Fruit fly (Drosophila melanogaster): ENCODE data around the gene Tsp3A.

The Tsp3A gene

dm6 chrX:2593753-2594096 lies 25.8 kb downstream of the Tsp3A start (continued):
- peak; percentile 88 for TF ChIP-seq ase (GFP tag; IDR thresholded peaks at IDR 0.05)
- TF ChIP-seq Spps (tag; optimal IDR thresholded peaks at IDR 0.05), result peak; percentile 39
- TF ChIP-seq CG16815 (GFP tag; optimal IDR thresholded peaks at IDR 0.05), result peak; percentile 79
- TF ChIP-seq CG6854 (GFP tag; optimal IDR thresholded peaks at IDR 0.05), result peak; percentile 90
- TF ChIP-seq dimm (GFP tag; IDR thresholded peaks at IDR 0.05), result peak; percentile 79
- TF ChIP-seq Awh (GFP tag; IDR thresholded peaks at IDR 0.05), result peak; percentile 92
- TF ChIP-seq CG10959 (GFP tag; IDR thresholded peaks at IDR 0.05), result peak; percentile 86
- no peak for TF ChIP-seq CG2129 (GFP tag; IDR thresholded peaks at IDR 0.05; ENCODE audit: partially characterized antibody)
- peak; percentile 73 for TF ChIP-seq sd (tag; optimal IDR thresholded peaks at IDR 0.05)
- no peak for TF ChIP-seq CG13287 (GFP tag; IDR thresholded peaks at IDR 0.05; ENCODE audit: partially characterized antibody)
- TF ChIP-seq CG1603 (tag; optimal IDR thresholded peaks at IDR 0.05), result peak; percentile 94
- peak; percentile 82 for TF ChIP-seq tio (GFP tag; optimal IDR thresholded peaks at IDR 0.05)
- TF ChIP-seq Fer1 (GFP tag; optimal IDR thresholded peaks at IDR 0.05), result peak; percentile 95
- TF ChIP-seq sisA (GFP tag; IDR thresholded peaks at IDR 0.05), result peak; percentile 95
- no peak for TF ChIP-seq Scr (GFP tag; IDR thresholded peaks at IDR 0.05; ENCODE audit: partially characterized antibody)
- TF ChIP-seq kay (GFP tag; optimal IDR thresholded peaks at IDR 0.05), result peak; percentile 85
- TF ChIP-seq gce (GFP tag; IDR thresholded peaks at IDR 0.05), result peak; percentile 94
- TF ChIP-seq zfh2 (GFP tag; optimal IDR thresholded peaks at IDR 0.05), result peak; percentile 93
- peak; percentile 50 for TF ChIP-seq nom (GFP tag; optimal IDR thresholded peaks at IDR 0.05)
- TF ChIP-seq Drgx (GFP tag; IDR thresholded peaks at IDR 0.05), result peak; percentile 92
- TF ChIP-seq fd64A (GFP tag; optimal IDR thresholded peaks at IDR 0.05), result peak; percentile 56
- peak; percentile 93 for TF ChIP-seq CG12659 (GFP tag; optimal IDR thresholded peaks at IDR 0.05)
- TF ChIP-seq Ets65A (GFP tag), result peak; percentile 98
- TF ChIP-seq Adf1 (GFP tag; IDR thresholded peaks at IDR 0.05), result peak; percentile 85
- peak; percentile 81 to 88 for TF ChIP-seq Hr51 (GFP tag; optimal IDR thresholded peaks at IDR 0.05)
- TF ChIP-seq CG1024 (GFP tag; IDR thresholded peaks at IDR 0.05), result peak; percentile 85
- TF ChIP-seq CG15601 (tag; optimal IDR thresholded peaks at IDR 0.05), result peak; percentile 25
- TF ChIP-seq ac (GFP tag; optimal IDR thresholded peaks at IDR 0.05), result peak; percentile 36
- TF ChIP-seq ranshi (GFP tag; IDR thresholded peaks at IDR 0.05), result peak; percentile 95
- TF ChIP-seq CG13424 (tag; optimal IDR thresholded peaks at IDR 0.05), result peak; percentile 86
- TF ChIP-seq CG12219 (GFP tag; optimal IDR thresholded peaks at IDR 0.05), result peak; percentile 92
- TF ChIP-seq MTF-1 (GFP tag; optimal IDR thresholded peaks at IDR 0.05; ENCODE audit: borderline replicate concordance), result peak; percentile 74
- peak; percentile 94 for TF ChIP-seq CG13624 (GFP tag; optimal IDR thresholded peaks at IDR 0.05)
- TF ChIP-seq Fer2 (tag; optimal IDR thresholded peaks at IDR 0.05), result peak; percentile 52
- TF ChIP-seq Sox100B (GFP tag; optimal IDR thresholded peaks at IDR 0.05), result no peak
- TF ChIP-seq CG6175 (GFP tag; IDR thresholded peaks at IDR 0.05), result peak; percentile 93
- TF ChIP-seq sug (tag; optimal IDR thresholded peaks at IDR 0.05), result peak; percentile 99
- no peak for TF ChIP-seq TFAM (GFP tag; optimal IDR thresholded peaks at IDR 0.05)
- TF ChIP-seq tna (GFP tag; IDR thresholded peaks at IDR 0.05; ENCODE audit: partially characterized antibody), result no peak
- TF ChIP-seq Dad (GFP tag; optimal IDR thresholded peaks at IDR 0.05), result peak; percentile 89
- peak; percentile 52 for TF ChIP-seq twi (tag; optimal IDR thresholded peaks at IDR 0.05)
- TF ChIP-seq CG7745 (tag; optimal IDR thresholded peaks at IDR 0.05), result no peak
- peak; percentile 88 for TF ChIP-seq CG10654 (GFP tag; optimal IDR thresholded peaks at IDR 0.05)
- no peak for TF ChIP-seq Dp (GFP tag; optimal IDR thresholded peaks at IDR 0.05)
- TF ChIP-seq HLH4C (GFP tag; IDR thresholded peaks at IDR 0.05; ENCODE audit: partially characterized antibody), result no peak
- peak; percentile 73 for TF ChIP-seq NC2β (GFP tag; optimal IDR thresholded peaks at IDR 0.05)
- TF ChIP-seq Dip2 (GFP tag; IDR thresholded peaks at IDR 0.05), result peak; percentile 41; the same call in 1 of the 2 replicates
- no peak for TF ChIP-seq Bgb (GFP tag; IDR thresholded peaks at IDR 0.05; ENCODE audit: partially characterized antibody)
- peak; percentile 47 for TF ChIP-seq YL-1 (GFP tag; optimal IDR thresholded peaks at IDR 0.05)
- no peak for TF ChIP-seq CG30020 (tag; optimal IDR thresholded peaks at IDR 0.05)
- TF ChIP-seq fru (optimal IDR thresholded peaks at IDR 0.05), result no peak
